Worm (Caenorhabditis elegans) whole organism, L3 larva: ENCODE data around the gene mrps-12.

ENCODE experiments used
- fos-1 ChIP-seq: fragments of 150-350 bp; optimal IDR thresholded peaks from 2 replicates; lab custom pipeline; 2014; ENCODE audit warnings: missing biosample characterization, missing genetic modification characterization
- sea-2 ChIP-seq: fragments of 150-350 bp; sonication (generic microtip); optimal IDR thresholded peaks from 4 replicates; lab custom pipeline; 2014; ENCODE audit warnings: missing biosample characterization, missing genetic modification reagents, missing genetic modification characterization
- ztf-11 ChIP-seq: fragments of 150-350 bp; optimal IDR thresholded peaks from 2 replicates; lab custom pipeline; 2014; ENCODE audit warnings: missing biosample characterization, missing genetic modification characterization
- ztf-4 ChIP-seq: fragments of 150-350 bp; optimal IDR thresholded peaks from 2 replicates; lab custom pipeline; 2014; ENCODE audit warnings: missing biosample characterization, missing genetic modification characterization

ce11 chrV:20870633-20871032 is 32.8 kb downstream of the mrps-12 start:
- TF ChIP-seq ztf-4 (tag; lab: Kevin White, UChicago) = no peak
- TF ChIP-seq ztf-11 (tag; lab: Kevin White, UChicago) = no peak
- TF ChIP-seq fos-1 = no peak
- no peak for TF ChIP-seq sea-2 (GFP tag; lab: Kevin White, UChicago)
